Fruit fly (Drosophila melanogaster): ENCODE data around the gene Ocho.

Ocho gene

DNA sequence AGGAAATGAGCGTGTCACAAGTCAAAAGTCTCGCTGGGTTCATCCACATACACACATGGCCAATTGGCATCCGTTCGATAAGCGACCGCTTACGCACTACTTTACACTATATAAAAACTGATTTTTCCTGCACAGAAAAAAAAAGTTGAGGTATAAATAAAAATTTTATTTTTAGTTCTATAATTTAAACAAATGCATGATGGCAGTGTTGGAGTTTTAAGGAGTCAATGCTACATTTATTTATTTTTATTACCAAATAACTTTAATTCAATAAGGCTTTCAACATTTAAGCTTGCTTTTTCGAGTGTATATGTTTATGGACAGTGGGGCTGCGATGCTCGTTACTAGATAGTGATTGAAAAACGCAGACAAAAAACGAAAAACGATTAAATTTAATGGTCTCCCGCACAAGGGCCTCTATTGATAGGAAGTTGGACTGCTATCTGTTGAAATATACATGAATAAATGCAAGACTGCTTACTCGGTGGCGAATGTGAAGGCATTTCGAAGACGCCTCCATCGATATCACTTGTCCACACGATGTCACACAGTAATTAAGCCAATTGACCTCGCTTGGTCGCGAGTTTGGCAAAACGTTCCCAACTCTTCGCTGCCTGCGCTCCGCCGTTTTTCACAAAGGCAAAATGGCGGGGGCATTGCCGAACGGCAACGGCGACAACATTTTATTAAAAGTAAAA is 37.1 kb downstream of the Ocho start (continued):
- no peak for TF ChIP-seq luna (GFP tag; optimal IDR thresholded peaks at IDR 0.05)
- TF ChIP-seq zfh2 (GFP tag; optimal IDR thresholded peaks at IDR 0.05), result no peak
- peak; percentile 35 for TF ChIP-seq caup (GFP tag; optimal IDR thresholded peaks at IDR 0.05; ENCODE audit: severe bottlenecking)
- TF ChIP-seq Xbp1 (GFP tag; optimal IDR thresholded peaks at IDR 0.05), result peak; percentile 77
- peak; percentile 49 for TF ChIP-seq CG6254 (GFP tag; optimal IDR thresholded peaks at IDR 0.05)
- TF ChIP-seq Spps (tag; optimal IDR thresholded peaks at IDR 0.05), result peak; percentile 76
- peak; percentile 56; the same call in 1 of the 2 replicates for TF ChIP-seq ap (GFP tag; IDR thresholded peaks at IDR 0.05)
- no peak for TF ChIP-seq GATAe (GFP tag; conservative IDR thresholded peaks at IDR 0.05)
- TF ChIP-seq CG11560 (tag; IDR thresholded peaks at IDR 0.05), result 0 out of 3 replicates have a peak, but pooled peaks have one; percentile 13
- peak; percentile 47 for TF ChIP-seq pum (GFP tag; optimal IDR thresholded peaks at IDR 0.05)
- TF ChIP-seq org-1 (GFP tag; optimal IDR thresholded peaks at IDR 0.05), result peak; percentile 62
- TF ChIP-seq stwl (tag; optimal IDR thresholded peaks at IDR 0.05), result no peak
- TF ChIP-seq NFAT (GFP tag; IDR thresholded peaks at IDR 0.05), result peak; percentile 27; the same call in 1 of the 2 replicates
- TF ChIP-seq Usf (GFP tag; optimal IDR thresholded peaks at IDR 0.05), result no peak
- TF ChIP-seq CG8281 (tag; optimal IDR thresholded peaks at IDR 0.05), result peak; percentile 47
- no peak for TF ChIP-seq aop (GFP tag; IDR thresholded peaks at IDR 0.05)
- peak; percentile 64 for TF ChIP-seq CG12659 (GFP tag; optimal IDR thresholded peaks at IDR 0.05)
- TF ChIP-seq PHDP (tag; optimal IDR thresholded peaks at IDR 0.05), result peak; percentile 82
- TF ChIP-seq Ptx1 (GFP tag; IDR thresholded peaks at IDR 0.05), result peak; percentile 82
- TF ChIP-seq CG1603 (tag; optimal IDR thresholded peaks at IDR 0.05), result peak; percentile 37
- TF ChIP-seq ems (GFP tag; optimal IDR thresholded peaks at IDR 0.05), result peak; percentile 43
- peak in 1 of 2 experiments; percentile 74 for TF ChIP-seq Hr78 (GFP tag; optimal IDR thresholded peaks at IDR 0.05)
- TF ChIP-seq CG34422 (GFP tag; IDR thresholded peaks at IDR 0.05), result peak; percentile 57; the same call in 1 of the 3 replicates
- no peak for TF ChIP-seq CG7786 (GFP tag; optimal IDR thresholded peaks at IDR 0.05)
- peak; percentile 13 for TF ChIP-seq CG6654 (GFP tag; optimal IDR thresholded peaks at IDR 0.05)
- no peak for TF ChIP-seq CG10321 (GFP tag; IDR thresholded peaks at IDR 0.05)
- TF ChIP-seq kah (GFP tag; optimal IDR thresholded peaks at IDR 0.05), result peak; percentile 53
- TF ChIP-seq Gug (GFP tag; IDR thresholded peaks at IDR 0.05), result peak; percentile 43; the same call in 2 of the 4 replicates
- TF ChIP-seq Camta (GFP tag; optimal IDR thresholded peaks at IDR 0.05), result peak; percentile 18
- TF ChIP-seq CG32532 (GFP tag; IDR thresholded peaks at IDR 0.05), result peak; percentile 57; the same call in 1 of the 2 replicates
- TF ChIP-seq ato (GFP tag; IDR thresholded peaks at IDR 0.05; ENCODE audit: partially characterized antibody), result no peak
- no peak for TF ChIP-seq CHES-1-like (GFP tag; optimal IDR thresholded peaks at IDR 0.05)
- TF ChIP-seq gt (GFP tag; IDR thresholded peaks at IDR 0.05), result no peak
- TF ChIP-seq D (optimal IDR thresholded peaks at IDR 0.05), result no peak
- peak; percentile 70 for TF ChIP-seq D (GFP tag; optimal IDR thresholded peaks at IDR 0.05)
- TF ChIP-seq C15 (GFP tag; IDR thresholded peaks at IDR 0.05), result no peak
- peak; percentile 80 for TF ChIP-seq sob (GFP tag; IDR thresholded peaks at IDR 0.05)
- peak; percentile 71 for TF ChIP-seq lmd (GFP tag; IDR thresholded peaks at IDR 0.05)
- TF ChIP-seq Oaz (GFP tag; IDR thresholded peaks at IDR 0.05), result peak; percentile 37; the same call in 1 of the 2 replicates
- TF ChIP-seq CG15011 (GFP tag; optimal IDR thresholded peaks at IDR 0.05), result peak; percentile 65
- TF ChIP-seq slp2 (GFP tag; optimal IDR thresholded peaks at IDR 0.05), result peak; percentile 20
- TF ChIP-seq her (GFP tag; optimal IDR thresholded peaks at IDR 0.05), result no peak
- peak; percentile 29; the same call in 1 of the 2 replicates for TF ChIP-seq gsb (GFP tag; IDR thresholded peaks at IDR 0.05)
- TF ChIP-seq ro (GFP tag; IDR thresholded peaks at IDR 0.05), result peak; percentile 9; the same call in 1 of the 2 replicates
- no peak for TF ChIP-seq inv (GFP tag; IDR thresholded peaks at IDR 0.05; ENCODE audit: partially characterized antibody)
- TF ChIP-seq bcd (GFP tag; optimal IDR thresholded peaks at IDR 0.05), result peak; percentile 65
- TF ChIP-seq hth (optimal IDR thresholded peaks at IDR 0.05), result no peak
- TF ChIP-seq ATbp (GFP tag; optimal IDR thresholded peaks at IDR 0.05), result peak; percentile 72
- peak; percentile 15 for TF ChIP-seq jumu (GFP tag; optimal IDR thresholded peaks at IDR 0.05)
- TF ChIP-seq Ets65A (GFP tag), result peak; percentile 92
